Fruit fly (Drosophila melanogaster) whole organism, embryonic: ENCODE results near the gene CG31100.

Experiments used
- Adf1 ChIP-seq: fragments of 200-800 bp; sonication (Bioruptor generic); IDR thresholded peaks from 2 replicates; pipeline ENCODE4 v1.3.6; 2022; ENCODE audit warnings: missing biosample characterization, missing genetic modification characterization
- Atf6 ChIP-seq: fragments of 200-800 bp; sonication (Bioruptor generic); IDR thresholded peaks from 2 replicates; pipeline ENCODE4 v1.3.6; 2022; ENCODE audit warnings: missing biosample characterization, missing genetic modification characterization
- Awh ChIP-seq: fragments of 200-800 bp; sonication (Bioruptor generic); IDR thresholded peaks from 2 replicates; pipeline ENCODE4, ENCODE4 v1.3.6; 2022; ENCODE audit warnings: missing biosample characterization, missing genetic modification characterization
- BtbVII ChIP-seq: fragments of 200-800 bp; sonication (Bioruptor generic); optimal IDR thresholded peaks from 3 replicates; lab custom pipeline; 2017; ENCODE audit warnings: missing biosample characterization, mild to moderate bottlenecking, missing genetic modification characterization
- CG11093 ChIP-seq: fragments of 200-800 bp; sonication (Bioruptor generic); IDR thresholded peaks from 3 replicates; pipeline ENCODE4 v1.3.6; 2022; ENCODE audit warnings: missing biosample characterization, missing genetic modification characterization
- CG12236 ChIP-seq: fragments of 200-800 bp; sonication (Bioruptor generic); optimal IDR thresholded peaks from 2 replicates; lab custom pipeline; 2016; ENCODE audit warnings: missing biosample characterization, missing genetic modification characterization
- CG13296 ChIP-seq: fragments of 200-800 bp; sonication (Bioruptor generic); optimal IDR thresholded peaks from 3 replicates; lab custom pipeline; 2018; ENCODE audit warnings: missing biosample characterization, mild to moderate bottlenecking, missing genetic modification characterization
- CG13624 ChIP-seq: fragments of 200-800 bp; sonication (Bioruptor generic); optimal IDR thresholded peaks from 2 replicates; lab custom pipeline; 2016; ENCODE audit warnings: missing biosample characterization, missing genetic modification characterization
- CG16813 ChIP-seq: fragments of 200-800 bp; sonication (Bioruptor generic); IDR thresholded peaks from 3 replicates; pipeline ENCODE4 v1.3.6; 2022; ENCODE audit warnings: missing biosample characterization, missing genetic modification characterization; ENCODE audit not compliant: partially characterized antibody
- CG17802 ChIP-seq: fragments of 200-800 bp; sonication (Bioruptor generic); optimal IDR thresholded peaks from 2 replicates; lab custom pipeline; 2018; ENCODE audit warnings: missing biosample characterization, mild to moderate bottlenecking, missing genetic modification characterization, moderate library complexity
- CG1832 ChIP-seq: fragments of 200-800 bp; sonication (Bioruptor generic); optimal IDR thresholded peaks from 2 replicates; lab custom pipeline; 2017; ENCODE audit warnings: missing biosample characterization, mild to moderate bottlenecking, missing genetic modification characterization, inconsistent platforms
- CG33213 ChIP-seq: fragments of 200-800 bp; sonication (Bioruptor generic); optimal IDR thresholded peaks from 3 replicates; lab custom pipeline; 2016; ENCODE audit warnings: missing biosample characterization, missing genetic modification characterization
- CG3838 ChIP-seq: fragments of 200-800 bp; sonication (Bioruptor generic); optimal IDR thresholded peaks from 3 replicates; lab custom pipeline; 2016; ENCODE audit warnings: missing biosample characterization, missing genetic modification characterization
- CG4617 ChIP-seq: fragments of 200-800 bp; sonication (Bioruptor generic); optimal IDR thresholded peaks from 3 replicates; lab custom pipeline; 2016; ENCODE audit warnings: missing biosample characterization, missing genetic modification characterization, borderline replicate concordance
- CG6813 ChIP-seq: fragments of 200-800 bp; sonication (Bioruptor generic); optimal IDR thresholded peaks from 2 replicates; lab custom pipeline; 2017; ENCODE audit warnings: missing biosample characterization, missing genetic modification characterization, mild to moderate bottlenecking, moderate library complexity, missing genetic modification reagents
- CG7987 ChIP-seq: fragments of 200-800 bp; sonication (Bioruptor generic); optimal IDR thresholded peaks from 2 replicates; lab custom pipeline; 2018; ENCODE audit warnings: missing biosample characterization, mild to moderate bottlenecking, missing genetic modification characterization, moderate library complexity
- CG9876 ChIP-seq: fragments of 200-800 bp; sonication (Bioruptor generic); optimal IDR thresholded peaks from 2 replicates; lab custom pipeline; 2016; ENCODE audit warnings: missing biosample characterization, missing genetic modification characterization
- Chrac-16 ChIP-seq: fragments of 200-800 bp; sonication (Bioruptor generic); optimal IDR thresholded peaks from 3 replicates; lab custom pipeline; 2016; ENCODE audit warnings: missing biosample characterization, missing genetic modification characterization
- CrebB ChIP-seq: fragments of 200-800 bp; sonication (Bioruptor generic); optimal IDR thresholded peaks from 3 replicates; lab custom pipeline; 2018; ENCODE audit warnings: missing biosample characterization, mild to moderate bottlenecking, missing genetic modification characterization
- D ChIP-seq, 2 experiments: fragments of 200-800 bp in 1 of 2; fragments of >200 bp in 1 of 2; sonication (Bioruptor generic) in 1 of 2; optimal IDR thresholded peaks; 2 replicates in 1 of 2; 3 replicates in 1 of 2; lab custom pipeline; 2017; ENCODE audit warnings: mild to moderate bottlenecking in 1 of 2, missing biosample characterization in 1 of 2, missing genetic modification characterization in 1 of 2, missing genetic modification reagents in 1 of 2
- Dp ChIP-seq: fragments of 200-800 bp; sonication (Bioruptor generic); optimal IDR thresholded peaks from 2 replicates; lab custom pipeline; 2018; ENCODE audit warnings: missing biosample characterization, mild to moderate bottlenecking, missing genetic modification characterization, moderate library complexity
- H15 ChIP-seq: fragments of 200-800 bp; sonication (Bioruptor generic); IDR thresholded peaks from 3 replicates; pipeline ENCODE4 v1.3.6; 2022; ENCODE audit warnings: missing biosample characterization, missing genetic modification characterization
- HHEX ChIP-seq: fragments of 200-800 bp; sonication (Bioruptor generic); optimal IDR thresholded peaks from 3 replicates; lab custom pipeline; 2017; ENCODE audit warnings: missing biosample characterization, mild to moderate bottlenecking, missing genetic modification characterization, missing genetic modification reagents
- MTF-1 ChIP-seq: fragments of 200-800 bp; sonication (Bioruptor generic); optimal IDR thresholded peaks from 2 replicates; lab custom pipeline; 2018; ENCODE audit warnings: missing biosample characterization, mild to moderate bottlenecking, missing genetic modification characterization, borderline replicate concordance
- Meics ChIP-seq: fragments of 200-800 bp; sonication (Bioruptor generic); optimal IDR thresholded peaks from 2 replicates; lab custom pipeline; 2017; ENCODE audit warnings: missing biosample characterization, mild to moderate bottlenecking, missing genetic modification characterization
- Nf-YC ChIP-seq: fragments of 200-800 bp; optimal IDR thresholded peaks from 3 replicates; lab custom pipeline; 2019; ENCODE audit warnings: missing biosample characterization, mild to moderate bottlenecking, missing genetic modification characterization, moderate library complexity
- PHDP ChIP-seq: fragments of 200-800 bp; sonication (Bioruptor generic); optimal IDR thresholded peaks from 3 replicates; lab custom pipeline; 2018; ENCODE audit warnings: missing biosample characterization, mild to moderate bottlenecking, missing genetic modification characterization, moderate library complexity
- Poxn ChIP-seq: fragments of 200-800 bp; sonication (Bioruptor generic); IDR thresholded peaks from 2 replicates; pipeline ENCODE4 v1.3.6; 2022; ENCODE audit warnings: missing biosample characterization, missing genetic modification characterization
- aop ChIP-seq: fragments of 200-800 bp; sonication (Bioruptor generic); IDR thresholded peaks from 2 replicates; pipeline ENCODE4 v1.3.6; 2022; ENCODE audit warnings: missing biosample characterization, missing genetic modification characterization
- bab2 ChIP-seq: fragments of 200-800 bp; sonication (Bioruptor generic); optimal IDR thresholded peaks from 2 replicates; lab custom pipeline; 2016; ENCODE audit warnings: missing biosample characterization, missing genetic modification characterization
- chn ChIP-seq: fragments of 200-800 bp; sonication (Bioruptor generic); optimal IDR thresholded peaks from 2 replicates; lab custom pipeline; 2016; ENCODE audit warnings: missing biosample characterization, missing genetic modification characterization
- ems ChIP-seq: fragments of 200-800 bp; sonication (Bioruptor generic); optimal IDR thresholded peaks from 3 replicates; lab custom pipeline; 2016; ENCODE audit warnings: missing biosample characterization, missing genetic modification characterization
- fd64A ChIP-seq: fragments of 200-800 bp; sonication (Bioruptor generic); optimal IDR thresholded peaks from 3 replicates; lab custom pipeline; 2018; ENCODE audit warnings: missing biosample characterization, mild to moderate bottlenecking, missing genetic modification characterization
- hth ChIP-seq: fragments of >200 bp; optimal IDR thresholded peaks from 2 replicates; lab custom pipeline; 2017; ENCODE audit warnings: inconsistent platforms
- ind ChIP-seq: fragments of 200-800 bp; sonication (Bioruptor generic); optimal IDR thresholded peaks from 3 replicates; lab custom pipeline; 2016; ENCODE audit warnings: missing biosample characterization, missing genetic modification characterization
- jigr1 ChIP-seq: fragments of 200-800 bp; sonication (Bioruptor generic); IDR thresholded peaks from 3 replicates; pipeline ENCODE4 v1.3.6; 2022; ENCODE audit warnings: missing biosample characterization, missing genetic modification characterization
- klu ChIP-seq: fragments of 200-800 bp; sonication (Bioruptor generic); IDR thresholded peaks from 2 replicates; pipeline ENCODE4 v1.3.6; 2022; ENCODE audit warnings: missing biosample characterization, missing genetic modification characterization
- kni ChIP-seq: fragments of 200-800 bp; sonication (Bioruptor generic); optimal IDR thresholded peaks from 3 replicates; lab custom pipeline; 2017; ENCODE audit warnings: mild to moderate bottlenecking, missing biosample characterization, missing genetic modification reagents, missing genetic modification characterization
- nerfin-2 ChIP-seq: fragments of 200-800 bp; sonication (Bioruptor generic); IDR thresholded peaks from 2 replicates; pipeline ENCODE4 v1.3.6; 2022; ENCODE audit warnings: missing biosample characterization, missing genetic modification characterization; ENCODE audit not compliant: partially characterized antibody
- odd ChIP-seq: fragments of 200-800 bp; sonication (Bioruptor generic); optimal IDR thresholded peaks from 2 replicates; lab custom pipeline; 2017; ENCODE audit warnings: missing biosample characterization, mild to moderate bottlenecking, missing genetic modification characterization
- prd ChIP-seq, 3 experiments: fragments of >200 bp in 2 of 3; fragments of 200-800 bp in 1 of 3; sonication (Bioruptor generic) in 1 of 3; optimal IDR thresholded peaks in 2 of 3; IDR thresholded peaks in 1 of 3; 2 replicates in 2 of 3; 3 replicates in 1 of 3; pipeline versions ENCODE4 v1.3.6 to Lab custom; 2017 to 2022; ENCODE audit warnings: missing biosample characterization in 1 of 3, missing genetic modification characterization in 1 of 3
- scrt ChIP-seq: fragments of 200-800 bp; sonication (Bioruptor generic); optimal IDR thresholded peaks from 2 replicates; lab custom pipeline; 2018; ENCODE audit warnings: missing biosample characterization, mild to moderate bottlenecking, missing genetic modification characterization, moderate library complexity
- sens ChIP-seq: fragments of 200-800 bp; sonication (Bioruptor generic); peaks from one replicate; lab custom pipeline; 2016; ENCODE audit warnings: missing biosample characterization, missing genetic modification characterization
- shn ChIP-seq: fragments of 200-800 bp; sonication (Bioruptor generic); optimal IDR thresholded peaks from 3 replicates; lab custom pipeline; 2016; ENCODE audit warnings: missing biosample characterization, missing genetic modification characterization
- tin ChIP-seq: fragments of 200-800 bp; sonication (Bioruptor generic); optimal IDR thresholded peaks from 3 replicates; lab custom pipeline; 2016; ENCODE audit warnings: missing biosample characterization, missing genetic modification characterization
- tio ChIP-seq: fragments of 200-800 bp; sonication (Bioruptor generic); optimal IDR thresholded peaks from 2 replicates; lab custom pipeline; 2017; ENCODE audit warnings: missing biosample characterization, missing genetic modification characterization, inconsistent platforms
- trem ChIP-seq: fragments of 200-800 bp; optimal IDR thresholded peaks from 3 replicates; lab custom pipeline; 2019; ENCODE audit warnings: missing biosample characterization, mild to moderate bottlenecking, missing genetic modification characterization, moderate library complexity
- unc-4 ChIP-seq: fragments of 200-800 bp; sonication (Bioruptor generic); IDR thresholded peaks from 2 replicates; pipeline ENCODE4 v1.3.6; 2022; ENCODE audit warnings: missing biosample characterization, missing genetic modification characterization; ENCODE audit not compliant: partially characterized antibody
- vnd ChIP-seq: fragments of 200-800 bp; sonication (Bioruptor generic); IDR thresholded peaks from 3 replicates; pipeline ENCODE4 v1.3.6; 2022; ENCODE audit warnings: missing biosample characterization, missing genetic modification characterization; ENCODE audit not compliant: partially characterized antibody
- wor ChIP-seq: fragments of 200-800 bp; sonication (Bioruptor generic); IDR thresholded peaks from 2 replicates; pipeline ENCODE4 v1.3.6; 2022; ENCODE audit warnings: missing biosample characterization, missing genetic modification characterization

Gene CG31100

DNA sequence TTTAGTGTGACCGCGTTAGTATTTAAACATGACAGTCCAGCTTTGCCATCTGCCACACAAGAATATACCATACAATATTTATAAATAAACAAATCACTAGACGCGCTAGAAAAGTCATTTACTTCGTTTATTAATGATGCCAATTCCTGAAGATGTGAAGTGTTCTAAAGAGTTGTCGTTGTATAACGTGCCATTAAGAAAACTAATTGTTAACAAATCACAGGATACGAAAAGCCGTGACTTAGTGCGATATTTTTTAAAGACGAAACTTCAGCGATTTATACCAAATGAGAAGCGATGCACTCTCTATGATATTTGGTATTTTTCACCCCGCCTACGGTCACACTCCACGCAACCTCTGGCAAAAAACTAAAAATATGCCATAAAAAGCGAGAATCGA lies 36.0 kb upstream of the CG31100 start, which contains the start of gene neur (continued):
- TF ChIP-seq sens (GFP tag; lab: Kevin White, UChicago) (peak; percentile 76), MTF-1 (no peak), shn (no peak), nerfin-2 (0 out of 2 replicates have a peak, but pooled peaks have one; percentile 13), H15 (GFP tag; lab: Robert Waterston, UW) (no peak), Poxn (GFP tag; lab: Robert Waterston, UW) (no peak), D (optimal IDR thresholded peaks at IDR 0.05; lab: Kevin White, UChicago) (no peak), D (GFP tag; optimal IDR thresholded peaks at IDR 0.05; lab: Kevin White, UChicago) (no peak), CG9876 (GFP tag; lab: Kevin White, UChicago) (no peak), ems (GFP tag; lab: Kevin White, UChicago) (no peak), CG3838 (no peak), Dp (GFP tag; lab: Kevin White, UChicago) (peak; percentile 35), Meics (GFP tag; lab: Kevin White, UChicago) (peak; percentile 18), BtbVII (GFP tag; lab: Kevin White, UChicago) (peak; percentile 4), unc-4 (GFP tag; lab: Robert Waterston, UW) (peak; percentile 72), CG33213 (peak; percentile 64), trem (tag; lab: Kevin White, UChicago) (peak; percentile 81), tin (GFP tag; lab: Kevin White, UChicago) (no peak), vnd (GFP tag; lab: Robert Waterston, UW) (peak; percentile 53; the same call in 1 of the 3 replicates), chn (GFP tag; lab: Kevin White, UChicago) (peak; percentile 27), CrebB (tag; lab: Kevin White, UChicago) (peak; percentile 18), wor (no peak), Atf6 (GFP tag; lab: Robert Waterston, UW) (no peak), CG13296 (GFP tag; lab: Kevin White, UChicago) (no peak), CG13624 (GFP tag; lab: Kevin White, UChicago) (no peak), ind (GFP tag; lab: Kevin White, UChicago) (no peak), hth (lab: Kevin White, UChicago) (no peak), CG16813 (GFP tag; lab: Robert Waterston, UW) (peak; percentile 71), tio (GFP tag; lab: Kevin White, UChicago) (no peak), fd64A (no peak), aop (GFP tag; lab: Robert Waterston, UW) (no peak), CG11093 (GFP tag; lab: Robert Waterston, UW) (no peak), jigr1 (GFP tag; lab: Robert Waterston, UW) (no peak), Chrac-16 (GFP tag; lab: Kevin White, UChicago) (no peak), bab2 (GFP tag; lab: Kevin White, UChicago) (no peak), CG6813 (GFP tag; lab: Kevin White, UChicago) (no peak), PHDP (tag; lab: Kevin White, UChicago) (peak; percentile 13), CG12236 (GFP tag; lab: Kevin White, UChicago) (no peak), HHEX (no peak), Awh (GFP tag; lab: Robert Waterston, UW) (no peak), klu (GFP tag; lab: Robert Waterston, UW) (no peak), CG7987 (GFP tag; lab: Kevin White, UChicago) (no peak), prd (optimal IDR thresholded peaks at IDR 0.05; lab: Kevin White, UChicago) (no peak), prd (GFP tag; IDR thresholded peaks at IDR 0.05; lab: Robert Waterston, UW) (no peak), kni (no peak), CG1832 (GFP tag; lab: Kevin White, UChicago) (no peak), scrt (GFP tag; lab: Kevin White, UChicago) (no peak), CG17802 (tag; lab: Kevin White, UChicago) (no peak), Adf1 (GFP tag; lab: Robert Waterston, UW) (no peak), odd (no peak), Nf-YC (tag; lab: Kevin White, UChicago) (peak; percentile 41), CG4617 (GFP tag; lab: Kevin White, UChicago) (peak; percentile 58)
